ENCODE assay signal across 4 fruit fly cellular contexts in genomic region chrX:8490976-8491345, dm6.
TF ChIP-seq lines count a peak whose summit lies in the region.

No protein-coding gene starts in this region.

- TF ChIP-seq CTCF in whole organism, embryonic (GFP tag; optimal IDR thresholded peaks at IDR 0.05; lab: Kevin White, UChicago), result no peak

TF ChIP-seq in whole organism, embryonic, 481 proteins besides CTCF, POLR2A, EP300 and RAD21 (continues in another document):
- no peak for TF ChIP-seq CG6654 (GFP tag; optimal IDR thresholded peaks at IDR 0.05; lab: Kevin White, UChicago)
- no peak for TF ChIP-seq gt (GFP tag; IDR thresholded peaks at IDR 0.05; lab: Robert Waterston, UW)
- TF ChIP-seq GATAe (GFP tag; conservative IDR thresholded peaks at IDR 0.05; lab: Robert Waterston, UW), result no peak
- no peak for TF ChIP-seq pfk (GFP tag; optimal IDR thresholded peaks at IDR 0.05; lab: Kevin White, UChicago)
- TF ChIP-seq CG18619 (GFP tag; optimal IDR thresholded peaks at IDR 0.05; lab: Kevin White, UChicago), result no peak
- TF ChIP-seq fd96Cb (tag; optimal IDR thresholded peaks at IDR 0.05; lab: Kevin White, UChicago), result no peak
- TF ChIP-seq vnd (GFP tag; IDR thresholded peaks at IDR 0.05; lab: Robert Waterston, UW; ENCODE audit: partially characterized antibody), result no peak
- no peak for TF ChIP-seq CG14050 (GFP tag; IDR thresholded peaks at IDR 0.05; lab: Robert Waterston, UW)
- TF ChIP-seq Neu2 (GFP tag; optimal IDR thresholded peaks at IDR 0.05; lab: Kevin White, UChicago; ENCODE audit: borderline replicate concordance), result no peak
- TF ChIP-seq YL-1 (GFP tag; optimal IDR thresholded peaks at IDR 0.05; lab: Kevin White, UChicago), result no peak
- TF ChIP-seq cas (GFP tag; IDR thresholded peaks at IDR 0.05; lab: Robert Waterston, UW), result no peak
- no peak for TF ChIP-seq pzg (GFP tag; optimal IDR thresholded peaks at IDR 0.05; lab: Kevin White, UChicago)
- TF ChIP-seq NK7.1 (GFP tag; optimal IDR thresholded peaks at IDR 0.05; lab: Kevin White, UChicago), result no peak
- no peak for TF ChIP-seq CG4282 (GFP tag; optimal IDR thresholded peaks at IDR 0.05; lab: Kevin White, UChicago)
- no peak for TF ChIP-seq CG1647 (GFP tag; optimal IDR thresholded peaks at IDR 0.05; lab: Kevin White, UChicago)
- TF ChIP-seq CG8290 (GFP tag; optimal IDR thresholded peaks at IDR 0.05; lab: Kevin White, UChicago), result no peak
- TF ChIP-seq CG8290 (tag; optimal IDR thresholded peaks at IDR 0.05; lab: Kevin White, UChicago), result no peak
- TF ChIP-seq CG7745 (tag; optimal IDR thresholded peaks at IDR 0.05; lab: Kevin White, UChicago), result no peak
- no peak for TF ChIP-seq chn (GFP tag; optimal IDR thresholded peaks at IDR 0.05; lab: Kevin White, UChicago)
- no peak for TF ChIP-seq zen (tag; optimal IDR thresholded peaks at IDR 0.05; lab: Kevin White, UChicago)
- TF ChIP-seq dimm (GFP tag; IDR thresholded peaks at IDR 0.05; lab: Robert Waterston, UW), result no peak
- TF ChIP-seq Elba2 (GFP tag; optimal IDR thresholded peaks at IDR 0.05; lab: Kevin White, UChicago), result no peak
- TF ChIP-seq CG2678 (tag; optimal IDR thresholded peaks at IDR 0.05; lab: Kevin White, UChicago), result peak; percentile 43
- TF ChIP-seq tna (GFP tag; IDR thresholded peaks at IDR 0.05; lab: Robert Waterston, UW; ENCODE audit: partially characterized antibody), result no peak

TF ChIP-seq in whole organism, prepupa, 60 proteins besides CTCF, POLR2A, EP300 and RAD21 (continues in another document):
- TF ChIP-seq topi (GFP tag; optimal IDR thresholded peaks at IDR 0.05; lab: Kevin White, UChicago) (peak; percentile 42), CG6163 (GFP tag; IDR thresholded peaks at IDR 0.05; lab: Robert Waterston, UW) (no peak), esn (GFP tag; optimal IDR thresholded peaks at IDR 0.05; lab: Kevin White, UChicago) (peak; percentile 24), spab (GFP tag; optimal IDR thresholded peaks at IDR 0.05; lab: Kevin White, UChicago) (no peak), CG34406 (GFP tag; optimal IDR thresholded peaks at IDR 0.05; lab: Kevin White, UChicago) (no peak), dac (GFP tag; optimal IDR thresholded peaks at IDR 0.05; lab: Kevin White, UChicago) (no peak), achi (GFP tag; optimal IDR thresholded peaks at IDR 0.05; lab: Kevin White, UChicago) (no peak), CG7368 (GFP tag; optimal IDR thresholded peaks at IDR 0.05; lab: Kevin White, UChicago) (no peak), Hr38 (GFP tag; optimal IDR thresholded peaks at IDR 0.05; lab: Kevin White, UChicago) (no peak), acj6 (GFP tag; optimal IDR thresholded peaks at IDR 0.05; lab: Kevin White, UChicago) (peak; percentile 23), CG15336 (GFP tag; IDR thresholded peaks at IDR 0.05; lab: Robert Waterston, UW) (peak; percentile 7; the same call in 1 of the 2 replicates), eg (GFP tag; IDR thresholded peaks at IDR 0.05; lab: Robert Waterston, UW) (no peak), Hr4 (GFP tag; optimal IDR thresholded peaks at IDR 0.05; lab: Kevin White, UChicago) (peak; percentile 30), net (GFP tag; optimal IDR thresholded peaks at IDR 0.05; lab: Kevin White, UChicago) (no peak), CG11294 (GFP tag; IDR thresholded peaks at IDR 0.05; lab: Robert Waterston, UW) (no peak), Eip93F (GFP tag; optimal IDR thresholded peaks at IDR 0.05; lab: Kevin White, UChicago) (no peak), Smox (GFP tag; optimal IDR thresholded peaks at IDR 0.05; lab: Kevin White, UChicago) (no peak), CG10669 (GFP tag; optimal IDR thresholded peaks at IDR 0.05; lab: Kevin White, UChicago) (peak; percentile 97), CG11902 (GFP tag; optimal IDR thresholded peaks at IDR 0.05; lab: Kevin White, UChicago) (peak; percentile 12), Lpt (GFP tag; optimal IDR thresholded peaks at IDR 0.05; lab: Kevin White, UChicago) (no peak), CG32006 (GFP tag; optimal IDR thresholded peaks at IDR 0.05; lab: Kevin White, UChicago) (no peak), fd59A (GFP tag; optimal IDR thresholded peaks at IDR 0.05; lab: Kevin White, UChicago) (no peak), CG6854 (GFP tag; optimal IDR thresholded peaks at IDR 0.05; lab: Kevin White, UChicago) (no peak), CG31627 (GFP tag; optimal IDR thresholded peaks at IDR 0.05; lab: Kevin White, UChicago) (peak; percentile 29), Sox14 (GFP tag; optimal IDR thresholded peaks at IDR 0.05; lab: Kevin White, UChicago) (no peak)

TF ChIP-seq in whole organism, pupa, 21 proteins besides CTCF, POLR2A, EP300 and RAD21:
- TF ChIP-seq Pif1B (GFP tag; optimal IDR thresholded peaks at IDR 0.05; lab: Kevin White, UChicago) (no peak), CG8159 (tag; optimal IDR thresholded peaks at IDR 0.05; lab: Kevin White, UChicago) (peak; percentile 31), CG15710 (tag; optimal IDR thresholded peaks at IDR 0.05; lab: Kevin White, UChicago) (peak; percentile 26), CG9948 (tag; optimal IDR thresholded peaks at IDR 0.05; lab: Kevin White, UChicago) (peak; percentile 14), Ets98B (GFP tag; IDR thresholded peaks at IDR 0.05; lab: Robert Waterston, UW) (no peak), CG14655 (GFP tag; optimal IDR thresholded peaks at IDR 0.05; lab: Kevin White, UChicago) (peak; percentile 13), CG8301 (tag; optimal IDR thresholded peaks at IDR 0.05; lab: Kevin White, UChicago) (peak; percentile 11), CG17806 (tag; optimal IDR thresholded peaks at IDR 0.05; lab: Kevin White, UChicago) (peak; percentile 23)

TF ChIP-seq in whole organism, wandering third instar larva, 38 proteins besides CTCF, POLR2A, EP300 and RAD21:
- TF ChIP-seq h (GFP tag; optimal IDR thresholded peaks at IDR 0.05; lab: Kevin White, UChicago) (peak; percentile 17), dsf (GFP tag; optimal IDR thresholded peaks at IDR 0.05; lab: Kevin White, UChicago; ENCODE audit: borderline replicate concordance) (no peak), fru (GFP tag; optimal IDR thresholded peaks at IDR 0.05; lab: Kevin White, UChicago) (peak; percentile 39), brk (GFP tag; optimal IDR thresholded peaks at IDR 0.05; lab: Kevin White, UChicago) (no peak), br (GFP tag; optimal IDR thresholded peaks at IDR 0.05; lab: Kevin White, UChicago) (no peak), N (GFP tag; optimal IDR thresholded peaks at IDR 0.05; lab: Kevin White, UChicago) (no peak), woc (GFP tag; optimal IDR thresholded peaks at IDR 0.05; lab: Kevin White, UChicago) (peak; percentile 40), Abd-B (GFP tag; optimal IDR thresholded peaks at IDR 0.05; lab: Kevin White, UChicago) (no peak), Sp1 (GFP tag; optimal IDR thresholded peaks at IDR 0.05; lab: Kevin White, UChicago) (peak; percentile 39), CG32264 (GFP tag; optimal IDR thresholded peaks at IDR 0.05; lab: Kevin White, UChicago) (no peak), HLH106 (tag; optimal IDR thresholded peaks at IDR 0.05; lab: Kevin White, UChicago) (peak; percentile 65), rgr (GFP tag; optimal IDR thresholded peaks at IDR 0.05; lab: Kevin White, UChicago) (peak; percentile 16), Dfd (GFP tag; optimal IDR thresholded peaks at IDR 0.05; lab: Kevin White, UChicago) (no peak), sv (GFP tag; optimal IDR thresholded peaks at IDR 0.05; lab: Kevin White, UChicago) (no peak), OdsH (GFP tag; optimal IDR thresholded peaks at IDR 0.05; lab: Kevin White, UChicago) (no peak), ey (GFP tag; optimal IDR thresholded peaks at IDR 0.05; lab: Kevin White, UChicago) (peak; percentile 25), Rel (GFP tag; optimal IDR thresholded peaks at IDR 0.05; lab: Kevin White, UChicago) (no peak), Rel (tag; optimal IDR thresholded peaks at IDR 0.05; lab: Kevin White, UChicago) (no peak), dmrt93B (GFP tag; optimal IDR thresholded peaks at IDR 0.05; lab: Kevin White, UChicago) (peak; percentile 29), foxo (GFP tag; optimal IDR thresholded peaks at IDR 0.05; lab: Kevin White, UChicago) (peak in 1 of 2 experiments; percentile 16)

Comparison
In these comparisons a context has a peak if more than half of its experiments do, and no peak if none do; other contexts are left out.
1. Of the 7 proteins assayed by ChIP-seq in both whole organism, embryonic and whole organism, prepupa: peak only in whole organism, embryonic: none; only in whole organism, prepupa: Hr39 and Sox102F; in both: none; in neither: 5.